Fruit fly (Drosophila melanogaster) whole organism, prepupa: ENCODE data around the gene CkIIbeta.
A peak's percentile ranks its signal among the peaks of the same experiment; 100 is the strongest.

ENCODE experiments used
- CG10631 ChIP-seq: fragments of 200-800 bp; sonication (Bioruptor generic); optimal IDR thresholded peaks from 2 replicates; lab custom pipeline; 2016; ENCODE audit warnings: missing biosample characterization, missing genetic modification characterization
- CG10669 ChIP-seq: fragments of 200-800 bp; sonication (Bioruptor generic); optimal IDR thresholded peaks from 3 replicates; lab custom pipeline; 2018; ENCODE audit warnings: missing biosample characterization, mild to moderate bottlenecking, missing genetic modification characterization, moderate library complexity
- CG31627 ChIP-seq: fragments of 200-800 bp; sonication (Bioruptor generic); optimal IDR thresholded peaks from 3 replicates; lab custom pipeline; 2016; ENCODE audit warnings: missing biosample characterization, missing genetic modification characterization
- CG32006 ChIP-seq: fragments of 200-800 bp; sonication (Bioruptor generic); optimal IDR thresholded peaks from 3 replicates; lab custom pipeline; 2017; ENCODE audit warnings: missing biosample characterization, mild to moderate bottlenecking, missing genetic modification characterization
- CG3919 ChIP-seq: fragments of 200-800 bp; sonication (Bioruptor generic); optimal IDR thresholded peaks from 3 replicates; lab custom pipeline; 2016; ENCODE audit warnings: missing biosample characterization, missing genetic modification characterization
- CG4318 ChIP-seq: fragments of 200-800 bp; sonication (Bioruptor generic); optimal IDR thresholded peaks from 3 replicates; lab custom pipeline; 2017; ENCODE audit warnings: missing biosample characterization, mild to moderate bottlenecking, missing genetic modification characterization
- CG6163 ChIP-seq: fragments of 200-800 bp; sonication (Bioruptor generic); IDR thresholded peaks from 3 replicates; pipeline ENCODE4 v1.3.6; 2022; ENCODE audit warnings: missing biosample characterization, missing genetic modification characterization
- CG6276 ChIP-seq: fragments of 200-800 bp; sonication (Bioruptor generic); optimal IDR thresholded peaks from 2 replicates; lab custom pipeline; 2017; ENCODE audit warnings: missing biosample characterization, mild to moderate bottlenecking, missing genetic modification characterization
- CG6792 ChIP-seq: fragments of 200-800 bp; sonication (Bioruptor generic); optimal IDR thresholded peaks from 3 replicates; lab custom pipeline; 2016; ENCODE audit warnings: missing biosample characterization, missing genetic modification characterization
- CG6808 ChIP-seq: fragments of 200-800 bp; sonication (Bioruptor generic); optimal IDR thresholded peaks from 3 replicates; lab custom pipeline; 2017; ENCODE audit warnings: missing biosample characterization, missing genetic modification characterization, mild to moderate bottlenecking, moderate library complexity, missing genetic modification reagents
- CG6854 ChIP-seq: fragments of 200-800 bp; sonication (Bioruptor generic); optimal IDR thresholded peaks from 2 replicates; lab custom pipeline; 2017; ENCODE audit warnings: missing biosample characterization, mild to moderate bottlenecking, missing genetic modification characterization
- CG7368 ChIP-seq: fragments of 200-800 bp; sonication (Bioruptor generic); optimal IDR thresholded peaks from 3 replicates; lab custom pipeline; 2016; ENCODE audit warnings: missing biosample characterization, missing genetic modification characterization
- CG8119 ChIP-seq: fragments of 200-800 bp; sonication (Bioruptor generic); IDR thresholded peaks from 3 replicates; pipeline ENCODE4 v1.3.6; 2022; ENCODE audit warnings: missing biosample characterization, missing genetic modification characterization
- CG8319 ChIP-seq: fragments of 200-800 bp; sonication (Bioruptor generic); optimal IDR thresholded peaks from 3 replicates; lab custom pipeline; 2016; ENCODE audit warnings: missing biosample characterization, missing genetic modification characterization
- CG9139 ChIP-seq: fragments of 200-800 bp; sonication (Bioruptor generic); optimal IDR thresholded peaks from 3 replicates; lab custom pipeline; 2017; ENCODE audit warnings: missing biosample characterization, mild to moderate bottlenecking, missing genetic modification characterization
- Eip75B ChIP-seq: fragments of 200-800 bp; sonication (Bioruptor generic); optimal IDR thresholded peaks from 3 replicates; lab custom pipeline; 2016; ENCODE audit warnings: missing biosample characterization, missing genetic modification characterization
- Eip78C ChIP-seq: fragments of 200-800 bp; sonication (Bioruptor generic); peaks from one replicate; lab custom pipeline; 2016; ENCODE audit warnings: missing biosample characterization, missing genetic modification characterization
- Eip93F ChIP-seq: fragments of 200-800 bp; sonication (Bioruptor generic); optimal IDR thresholded peaks from 2 replicates; lab custom pipeline; 2016; ENCODE audit warnings: missing biosample characterization, mild to moderate bottlenecking, missing genetic modification characterization
- Ets21C ChIP-seq: fragments of 200-800 bp; sonication (Bioruptor generic); optimal IDR thresholded peaks from 3 replicates; lab custom pipeline; 2016; ENCODE audit warnings: missing biosample characterization, missing genetic modification characterization
- Ets96B ChIP-seq: fragments of 200-800 bp; optimal IDR thresholded peaks from 2 replicates; lab custom pipeline; 2019; ENCODE audit warnings: missing biosample characterization, mild to moderate bottlenecking, missing genetic modification characterization, moderate library complexity
- Hr38 ChIP-seq: sonication (Bioruptor generic); optimal IDR thresholded peaks from 2 replicates; lab custom pipeline; 2016; ENCODE audit warnings: missing biosample characterization, missing genetic modification characterization
- Hr4 ChIP-seq: fragments of 200-800 bp; sonication (Bioruptor generic); optimal IDR thresholded peaks from 3 replicates; lab custom pipeline; 2016; ENCODE audit warnings: missing biosample characterization, missing genetic modification characterization
- Lpt ChIP-seq: fragments of 200-800 bp; sonication (Bioruptor generic); optimal IDR thresholded peaks from 3 replicates; lab custom pipeline; 2016; ENCODE audit warnings: missing biosample characterization, missing genetic modification characterization
- Met ChIP-seq: fragments of 200-800 bp; sonication (Bioruptor generic); optimal IDR thresholded peaks from 3 replicates; lab custom pipeline; 2016; ENCODE audit warnings: missing biosample characterization, missing genetic modification characterization
- OdsH ChIP-seq: fragments of 200-800 bp; sonication (Bioruptor generic); optimal IDR thresholded peaks from 3 replicates; lab custom pipeline; 2016; ENCODE audit warnings: missing biosample characterization, missing genetic modification characterization
- Smox ChIP-seq: fragments of 200-800 bp; sonication (Bioruptor generic); optimal IDR thresholded peaks from 3 replicates; lab custom pipeline; 2016; ENCODE audit warnings: missing biosample characterization, missing genetic modification characterization
- Sox102F ChIP-seq: fragments of 200-800 bp; sonication (Bioruptor generic); optimal IDR thresholded peaks from 2 replicates; lab custom pipeline; 2016; ENCODE audit warnings: missing biosample characterization, mild to moderate bottlenecking, missing genetic modification characterization
- achi ChIP-seq: fragments of 200-800 bp; sonication (Bioruptor generic); optimal IDR thresholded peaks from 3 replicates; lab custom pipeline; 2016; ENCODE audit warnings: missing biosample characterization, missing genetic modification characterization
- acj6 ChIP-seq: fragments of 200-800 bp; sonication (Bioruptor generic); optimal IDR thresholded peaks from 3 replicates; lab custom pipeline; 2016; ENCODE audit warnings: missing biosample characterization, missing genetic modification characterization
- cyc ChIP-seq: fragments of 200-800 bp; sonication (Bioruptor generic); optimal IDR thresholded peaks from 3 replicates; lab custom pipeline; 2016; ENCODE audit warnings: missing biosample characterization, missing genetic modification characterization
- eg ChIP-seq: fragments of 200-800 bp; sonication (Bioruptor generic); IDR thresholded peaks from 3 replicates; pipeline ENCODE4 v1.3.6; 2022; ENCODE audit warnings: missing biosample characterization, missing genetic modification characterization
- esn ChIP-seq: fragments of 200-800 bp; sonication (Bioruptor generic); optimal IDR thresholded peaks from 2 replicates; lab custom pipeline; 2016; ENCODE audit warnings: missing biosample characterization, mild to moderate bottlenecking, missing genetic modification characterization, moderate library complexity
- fd59A ChIP-seq: fragments of 200-800 bp; sonication (Bioruptor generic); optimal IDR thresholded peaks from 2 replicates; lab custom pipeline; 2017; ENCODE audit warnings: missing biosample characterization, mild to moderate bottlenecking, missing genetic modification characterization, missing genetic modification reagents
- fd85E ChIP-seq: fragments of 200-800 bp; sonication (Bioruptor generic); optimal IDR thresholded peaks from 3 replicates; lab custom pipeline; 2016; ENCODE audit warnings: missing biosample characterization, missing genetic modification characterization
- fkh ChIP-seq: fragments of 200-800 bp; sonication (Bioruptor generic); optimal IDR thresholded peaks from 3 replicates; lab custom pipeline; 2017; ENCODE audit warnings: missing biosample characterization, mild to moderate bottlenecking, missing genetic modification characterization, moderate library complexity
- lz ChIP-seq: fragments of 200-800 bp; sonication (Bioruptor generic); optimal IDR thresholded peaks from 3 replicates; lab custom pipeline; 2016; ENCODE audit warnings: missing biosample characterization, missing genetic modification characterization
- net ChIP-seq: fragments of 200-800 bp; sonication (Bioruptor generic); optimal IDR thresholded peaks from 3 replicates; lab custom pipeline; 2016; ENCODE audit warnings: missing biosample characterization, missing genetic modification characterization
- salr ChIP-seq, 2 experiments: fragments of 200-800 bp; sonication (Bioruptor generic); optimal IDR thresholded peaks; 3 replicates each; lab custom pipeline; 2016 to 2018; ENCODE audit warnings: missing biosample characterization in 2 of 2, missing genetic modification characterization in 2 of 2, mild to moderate bottlenecking in 1 of 2
- ss ChIP-seq, 2 experiments: fragments of 200-800 bp; sonication (Bioruptor generic); optimal IDR thresholded peaks; 2 replicates in 1 of 2; 3 replicates in 1 of 2; lab custom pipeline; 2017 to 2018; ENCODE audit warnings: mild to moderate bottlenecking in 2 of 2, missing biosample characterization in 2 of 2, missing genetic modification characterization in 2 of 2, moderate library complexity in 1 of 2
- svp ChIP-seq: fragments of 200-800 bp; sonication (Bioruptor generic); peaks from one replicate; lab custom pipeline; 2016; ENCODE audit warnings: missing biosample characterization, missing genetic modification characterization
- vri ChIP-seq: fragments of 200-800 bp; sonication (Bioruptor generic); optimal IDR thresholded peaks from 3 replicates; lab custom pipeline; 2016; ENCODE audit warnings: missing biosample characterization, mild to moderate bottlenecking, missing genetic modification characterization

The CkIIbeta gene

dm6 chrX:11806867-11807747 is 14.8 kb downstream of the CkIIbeta start, which contains the start of gene Hsc70-3 (continued):
- TF ChIP-seq vri (GFP tag; lab: Kevin White, UChicago): peak; percentile 62
- no peak for TF ChIP-seq CG31627 (GFP tag; lab: Kevin White, UChicago)
- peak; percentile 46 for TF ChIP-seq CG6276
- TF ChIP-seq fd59A: no peak
- no peak for TF ChIP-seq Lpt (GFP tag; lab: Kevin White, UChicago)
- no peak for TF ChIP-seq acj6 (GFP tag; lab: Kevin White, UChicago)
- TF ChIP-seq fkh (GFP tag; lab: Kevin White, UChicago): peak; percentile 92
- TF ChIP-seq CG8119 (GFP tag; lab: Robert Waterston, UW): no peak
- no peak for TF ChIP-seq Hr4 (GFP tag; lab: Kevin White, UChicago)
- peak; percentile 22 for TF ChIP-seq CG3919 (GFP tag; lab: Kevin White, UChicago)

dm6 chrX:11812828-11813227 is 20.5 kb downstream of the CkIIbeta start:
- TF ChIP-seq Eip93F (GFP tag; lab: Kevin White, UChicago) (no peak), achi (GFP tag; lab: Kevin White, UChicago) (no peak), fkh (GFP tag; lab: Kevin White, UChicago) (peak; percentile 54), eg (GFP tag; lab: Robert Waterston, UW) (no peak), Eip78C (GFP tag; lab: Kevin White, UChicago) (no peak), Ets96B (no peak), esn (GFP tag; lab: Kevin White, UChicago) (no peak), lz (no peak), Sox102F (no peak), CG6163 (no peak), CG10669 (GFP tag; lab: Kevin White, UChicago) (no peak), vri (GFP tag; lab: Kevin White, UChicago) (peak; percentile 44)

dm6 chrX:11813721-11814161 is 21.4 kb downstream of the CkIIbeta start:
- TF ChIP-seq CG6792 (GFP tag; lab: Kevin White, UChicago): no peak
- no peak for TF ChIP-seq lz
- no peak for TF ChIP-seq CG8319 (GFP tag; lab: Kevin White, UChicago)
- TF ChIP-seq cyc (GFP tag; lab: Kevin White, UChicago): no peak
- TF ChIP-seq Ets21C (GFP tag; lab: Kevin White, UChicago): no peak
- TF ChIP-seq CG6854 (GFP tag; lab: Kevin White, UChicago): no peak
- peak; percentile 5 for TF ChIP-seq OdsH (GFP tag; lab: Kevin White, UChicago)
- TF ChIP-seq net (GFP tag; lab: Kevin White, UChicago): no peak
- TF ChIP-seq CG8119 (GFP tag; lab: Robert Waterston, UW): no peak
- TF ChIP-seq Hr38 (GFP tag; lab: Kevin White, UChicago): no peak
- TF ChIP-seq Lpt (GFP tag; lab: Kevin White, UChicago): no peak
- TF ChIP-seq CG7368 (GFP tag; lab: Kevin White, UChicago): no peak
- TF ChIP-seq acj6 (GFP tag; lab: Kevin White, UChicago): no peak
- TF ChIP-seq eg (GFP tag; lab: Robert Waterston, UW): no peak
- no peak for TF ChIP-seq CG9139 (GFP tag; lab: Kevin White, UChicago)
- TF ChIP-seq achi (GFP tag; lab: Kevin White, UChicago): no peak
- no peak for TF ChIP-seq CG10631 (GFP tag; lab: Kevin White, UChicago)
- no peak for TF ChIP-seq Eip93F (GFP tag; lab: Kevin White, UChicago)
- TF ChIP-seq Eip78C (GFP tag; lab: Kevin White, UChicago): peak; percentile 51
- TF ChIP-seq fd85E (GFP tag; lab: Kevin White, UChicago): no peak
- no peak for TF ChIP-seq Met
- no peak for TF ChIP-seq salr (GFP tag; optimal IDR thresholded peaks at IDR 0.05; lab: Kevin White, UChicago)
- peak; percentile 97 for TF ChIP-seq svp
- TF ChIP-seq CG32006: peak; percentile 24
- TF ChIP-seq CG6808 (GFP tag; lab: Kevin White, UChicago): no peak
- no peak for TF ChIP-seq CG4318 (GFP tag; lab: Kevin White, UChicago)
- TF ChIP-seq Eip75B (GFP tag; lab: Kevin White, UChicago): no peak
- no peak for TF ChIP-seq Smox (GFP tag; lab: Kevin White, UChicago)
- TF ChIP-seq CG10669 (GFP tag; lab: Kevin White, UChicago): no peak
- TF ChIP-seq vri (GFP tag; lab: Kevin White, UChicago): peak; percentile 24
- TF ChIP-seq ss (GFP tag; optimal IDR thresholded peaks at IDR 0.05; lab: Kevin White, UChicago): peak in 1 of 2 experiments; percentile 44
- TF ChIP-seq, all 60 proteins: peak for 6
